Fruit fly (Drosophila melanogaster) whole organism, wandering third instar larva: ENCODE results near the gene Bro.

Experiments used
- Abd-B ChIP-seq: fragments of >200 bp; optimal IDR thresholded peaks from 2 replicates; lab custom pipeline; 2017; ENCODE audit warnings: missing biosample characterization, missing genetic modification characterization
- CG32264 ChIP-seq: fragments of 200-800 bp; sonication (Bioruptor generic); optimal IDR thresholded peaks from 2 replicates; lab custom pipeline; 2016; ENCODE audit warnings: missing biosample characterization, missing genetic modification characterization
- CG9705 ChIP-seq: fragments of 200-800 bp; sonication (Bioruptor generic); optimal IDR thresholded peaks from 2 replicates; lab custom pipeline; 2018; ENCODE audit warnings: missing biosample characterization, mild to moderate bottlenecking, missing genetic modification characterization
- Dif ChIP-seq: fragments of 200-275, 200-300 bp; sonication (Bioruptor generic); optimal IDR thresholded peaks from 2 replicates; lab custom pipeline; 2018; ENCODE audit warnings: missing biosample characterization, missing genetic modification characterization; ENCODE audit not compliant: partially characterized antibody
- GATAd ChIP-seq: sonication (Bioruptor generic); optimal IDR thresholded peaks from 2 replicates; lab custom pipeline; 2016; ENCODE audit warnings: missing biosample characterization, missing genetic modification characterization
- Hnf4 ChIP-seq: fragments of 200-800 bp; sonication (Bioruptor generic); optimal IDR thresholded peaks from 2 replicates; lab custom pipeline; 2016; ENCODE audit warnings: missing biosample characterization, mild to moderate bottlenecking, missing genetic modification characterization
- Hr78 ChIP-seq: fragments of >200 bp; optimal IDR thresholded peaks from 2 replicates; lab custom pipeline; 2017; ENCODE audit warnings: missing biosample characterization, missing genetic modification characterization
- Hr83 ChIP-seq: fragments of 200-300 bp; sonication (Bioruptor generic); optimal IDR thresholded peaks from 2 replicates; lab custom pipeline; 2016; ENCODE audit warnings: missing biosample characterization, mild to moderate bottlenecking, missing genetic modification characterization, moderate library complexity; ENCODE audit not compliant: poor library complexity, severe bottlenecking
- Jra ChIP-seq: sonication (Bioruptor generic); optimal IDR thresholded peaks from 2 replicates; lab custom pipeline; 2016; ENCODE audit warnings: missing biosample characterization, missing genetic modification characterization
- Myc ChIP-seq: fragments of >200 bp; optimal IDR thresholded peaks from 2 replicates; lab custom pipeline; 2017
- OdsH ChIP-seq: fragments of 200-800 bp; sonication (Bioruptor generic); optimal IDR thresholded peaks from 2 replicates; lab custom pipeline; 2016; ENCODE audit warnings: missing biosample characterization, mild to moderate bottlenecking, missing genetic modification characterization
- Rel ChIP-seq, 2 experiments: fragments of 200-800 bp; sonication (Bioruptor generic) in 1 of 2; optimal IDR thresholded peaks; 2 replicates in 1 of 2; 3 replicates in 1 of 2; lab custom pipeline; 2016 to 2019; ENCODE audit warnings: mild to moderate bottlenecking in 2 of 2, missing biosample characterization in 2 of 2, missing genetic modification characterization in 2 of 2, moderate library complexity in 1 of 2
- Sp1 ChIP-seq: fragments of 200-800 bp; sonication (Bioruptor generic); optimal IDR thresholded peaks from 3 replicates; lab custom pipeline; 2019; ENCODE audit warnings: missing biosample characterization, mild to moderate bottlenecking, missing genetic modification characterization, moderate library complexity
- Vsx2 ChIP-seq: fragments of 200-300, 225-300 bp; sonication (Bioruptor generic); optimal IDR thresholded peaks from 2 replicates; lab custom pipeline; 2018; ENCODE audit warnings: missing biosample characterization, missing genetic modification characterization; ENCODE audit not compliant: partially characterized antibody
- br ChIP-seq: fragments of 200-800 bp; sonication (Bioruptor generic); optimal IDR thresholded peaks from 2 replicates; lab custom pipeline; 2016; ENCODE audit warnings: missing biosample characterization, missing genetic modification characterization
- brk ChIP-seq: fragments of 200-800 bp; sonication (Bioruptor generic); optimal IDR thresholded peaks from 2 replicates; lab custom pipeline; 2016; ENCODE audit warnings: missing biosample characterization, mild to moderate bottlenecking, missing genetic modification characterization
- dl ChIP-seq, 2 experiments: fragments of 175-275, 200-275 bp in 1 of 2; fragments of 200-275 bp in 1 of 2; sonication (Bioruptor generic); optimal IDR thresholded peaks; lab custom pipeline; 2018; ENCODE audit warnings: mild to moderate bottlenecking in 2 of 2, missing biosample characterization in 2 of 2, missing genetic modification characterization in 2 of 2, moderate library complexity in 2 of 2; ENCODE audit not compliant: partially characterized antibody in 2 of 2, insufficient read depth in 1 of 2
- dmrt93B ChIP-seq: fragments of 200-800 bp; sonication (Bioruptor generic); optimal IDR thresholded peaks from 2 replicates; lab custom pipeline; 2018; ENCODE audit warnings: missing biosample characterization, mild to moderate bottlenecking, missing genetic modification characterization
- dsf ChIP-seq: sonication (Bioruptor generic); optimal IDR thresholded peaks from 2 replicates; lab custom pipeline; 2016; ENCODE audit warnings: missing biosample characterization, missing genetic modification characterization, borderline replicate concordance
- ey ChIP-seq: fragments of 200-800 bp; sonication (Bioruptor generic); optimal IDR thresholded peaks from 2 replicates; lab custom pipeline; 2016; ENCODE audit warnings: missing biosample characterization, missing genetic modification characterization
- foxo ChIP-seq, 2 experiments: fragments of 200-800 bp; sonication (Bioruptor generic); optimal IDR thresholded peaks; 2 replicates in 1 of 2; 3 replicates in 1 of 2; lab custom pipeline; 2016 to 2017; ENCODE audit warnings: missing biosample characterization in 2 of 2, missing genetic modification characterization in 2 of 2
- fru ChIP-seq: fragments of 200-800 bp; sonication (Bioruptor generic); optimal IDR thresholded peaks from 3 replicates; lab custom pipeline; 2016; ENCODE audit warnings: missing biosample characterization, mild to moderate bottlenecking, missing genetic modification characterization
- h ChIP-seq: fragments of 200-800 bp; sonication (Bioruptor generic); optimal IDR thresholded peaks from 3 replicates; lab custom pipeline; 2016; ENCODE audit warnings: missing biosample characterization, mild to moderate bottlenecking, missing genetic modification characterization
- jim ChIP-seq: fragments of 175-275, 200-325 bp; sonication (Bioruptor generic); optimal IDR thresholded peaks from 2 replicates; lab custom pipeline; 2016; ENCODE audit warnings: missing biosample characterization, mild to moderate bottlenecking, missing genetic modification characterization
- lola ChIP-seq: fragments of >200 bp; optimal IDR thresholded peaks from 2 replicates; lab custom pipeline; 2017; ENCODE audit warnings: missing biosample characterization, missing genetic modification characterization
- pan ChIP-seq: fragments of >200 bp; optimal IDR thresholded peaks from 2 replicates; lab custom pipeline; 2017
- psq ChIP-seq: fragments of 200-800 bp; sonication (Bioruptor generic); optimal IDR thresholded peaks from 3 replicates; lab custom pipeline; 2017; ENCODE audit warnings: missing biosample characterization, mild to moderate bottlenecking, missing genetic modification characterization, moderate library complexity
- rgr ChIP-seq: fragments of 200-800 bp; sonication (Bioruptor generic); optimal IDR thresholded peaks from 3 replicates; lab custom pipeline; 2016; ENCODE audit warnings: missing biosample characterization, mild to moderate bottlenecking, missing genetic modification characterization
- sage ChIP-seq: fragments of 200-800 bp; sonication (Bioruptor generic); optimal IDR thresholded peaks from 2 replicates; lab custom pipeline; 2016; ENCODE audit warnings: missing biosample characterization, mild to moderate bottlenecking, missing genetic modification characterization
- sv ChIP-seq: fragments of 200-800 bp; sonication (Bioruptor generic); optimal IDR thresholded peaks from 3 replicates; lab custom pipeline; 2016; ENCODE audit warnings: missing biosample characterization, missing genetic modification characterization
- tai ChIP-seq: sonication (Bioruptor generic); optimal IDR thresholded peaks from 2 replicates; lab custom pipeline; 2016; ENCODE audit warnings: missing biosample characterization, missing genetic modification characterization
- woc ChIP-seq: sonication (Bioruptor generic); optimal IDR thresholded peaks from 2 replicates; lab custom pipeline; 2016; ENCODE audit warnings: missing biosample characterization, mild to moderate bottlenecking, missing genetic modification characterization

Gene Bro

dm6 chr3L:1647276-1647919 is at the start of gene Bro, which contains the start of gene CG17249:
TSS of gene Bro (plus strand) at chr3L:1647869.
TSS of gene CG17249 (minus strand) at chr3L:1647464.
- no peak for TF ChIP-seq GATAd (GFP tag; lab: Kevin White, UChicago)
- TF ChIP-seq fru (GFP tag; lab: Kevin White, UChicago), result no peak
- TF ChIP-seq jim, result no peak
- peak; percentile 80 for TF ChIP-seq Hnf4
- peak; percentile 86 for TF ChIP-seq Hr83 (GFP tag; lab: Kevin White, UChicago)
- TF ChIP-seq rgr, result peak; percentile 67
- peak in 1 of 2 experiments; percentile 44 for TF ChIP-seq foxo (GFP tag; optimal IDR thresholded peaks at IDR 0.05; lab: Kevin White, UChicago)
- TF ChIP-seq Rel (GFP tag; optimal IDR thresholded peaks at IDR 0.05; lab: Kevin White, UChicago), result no peak
- no peak for TF ChIP-seq Rel (tag; optimal IDR thresholded peaks at IDR 0.05; lab: Kevin White, UChicago)
- TF ChIP-seq psq (GFP tag; lab: Kevin White, UChicago), result peak; percentile 2
- no peak for TF ChIP-seq Jra (GFP tag; lab: Kevin White, UChicago)
- TF ChIP-seq sage (GFP tag; lab: Kevin White, UChicago), result no peak
- TF ChIP-seq tai (GFP tag; lab: Kevin White, UChicago), result no peak
- TF ChIP-seq Dif (GFP tag; lab: Kevin White, UChicago), result peak; percentile 25
- no peak for TF ChIP-seq Vsx2 (GFP tag; lab: Kevin White, UChicago)
- TF ChIP-seq sv, result peak; percentile 38
- TF ChIP-seq Hr78 (GFP tag; lab: Kevin White, UChicago), result no peak
- TF ChIP-seq ey, result peak; percentile 37
- TF ChIP-seq brk (GFP tag; lab: Kevin White, UChicago), result no peak
- TF ChIP-seq CG9705 (GFP tag; lab: Kevin White, UChicago), result no peak
- no peak for TF ChIP-seq CG32264 (GFP tag; lab: Kevin White, UChicago)
- TF ChIP-seq Myc, result peak; percentile 51
- no peak for TF ChIP-seq Sp1
- peak; percentile 16 for TF ChIP-seq OdsH
- no peak for TF ChIP-seq Abd-B
- no peak for TF ChIP-seq dl (GFP tag; optimal IDR thresholded peaks at IDR 0.05; lab: Kevin White, UChicago; ENCODE audit: insufficient read depth in 1 of 2, partially characterized antibody in 2 of 2)

dm6 chr3L:1602064-1602832 is 45.4 kb upstream of the Bro start, which contains the start of gene CG12104:
TSS of gene CG12104 (minus strand) at chr3L:1602674.
- no peak for TF ChIP-seq Abd-B
- no peak for TF ChIP-seq woc (GFP tag; lab: Kevin White, UChicago)
- no peak for TF ChIP-seq brk (GFP tag; lab: Kevin White, UChicago)
- TF ChIP-seq pan (lab: Kevin White, UChicago), result no peak
- TF ChIP-seq Dif (GFP tag; lab: Kevin White, UChicago), result no peak
- no peak for TF ChIP-seq Rel (GFP tag; optimal IDR thresholded peaks at IDR 0.05; lab: Kevin White, UChicago)
- peak; percentile 1 for TF ChIP-seq Rel (tag; optimal IDR thresholded peaks at IDR 0.05; lab: Kevin White, UChicago)
- TF ChIP-seq CG9705 (GFP tag; lab: Kevin White, UChicago), result no peak
- TF ChIP-seq dmrt93B (GFP tag; lab: Kevin White, UChicago), result no peak
- no peak for TF ChIP-seq Jra (GFP tag; lab: Kevin White, UChicago)
- peak; percentile 22 for TF ChIP-seq h (GFP tag; lab: Kevin White, UChicago)
- TF ChIP-seq Hr83 (GFP tag; lab: Kevin White, UChicago), result no peak
- no peak for TF ChIP-seq dl (GFP tag; optimal IDR thresholded peaks at IDR 0.05; lab: Kevin White, UChicago; ENCODE audit: insufficient read depth in 1 of 2, partially characterized antibody in 2 of 2)
- peak in 1 of 2 experiments; percentile 11 for TF ChIP-seq foxo (GFP tag; optimal IDR thresholded peaks at IDR 0.05; lab: Kevin White, UChicago)

dm6 chr3L:1602833-1603128 is 44.9 kb upstream of the Bro start, which contains the start of the genes CG18170 and CG33791:
TSS of gene CG18170 (plus strand) at chr3L:1602954.
TSS of gene CG33791 (plus strand) at chr3L:1602954.
- no peak for TF ChIP-seq Jra (GFP tag; lab: Kevin White, UChicago)
- no peak for TF ChIP-seq sv
- TF ChIP-seq dmrt93B (GFP tag; lab: Kevin White, UChicago), result no peak
- TF ChIP-seq woc (GFP tag; lab: Kevin White, UChicago), result no peak
- TF ChIP-seq ey, result no peak
- no peak for TF ChIP-seq psq (GFP tag; lab: Kevin White, UChicago)
- no peak for TF ChIP-seq fru (GFP tag; lab: Kevin White, UChicago)
- TF ChIP-seq br (GFP tag; lab: Kevin White, UChicago), result no peak
- no peak for TF ChIP-seq dsf (GFP tag; lab: Kevin White, UChicago)
- TF ChIP-seq pan (lab: Kevin White, UChicago), result no peak
- no peak for TF ChIP-seq lola (GFP tag; lab: Kevin White, UChicago)
- TF ChIP-seq Hr83 (GFP tag; lab: Kevin White, UChicago), result no peak
- no peak for TF ChIP-seq GATAd (GFP tag; lab: Kevin White, UChicago)
